Fruit fly (Drosophila melanogaster) whole organism, pupa: Measurements from ENCODE around the gene CG34125.

Source experiments
- CG10348 ChIP-seq: fragments of 200-800 bp; sonication (Bioruptor generic); IDR thresholded peaks from 2 replicates; pipeline ENCODE4 v1.3.6; 2022; ENCODE audit warnings: missing biosample characterization, missing genetic modification characterization
- CG12605 ChIP-seq: fragments of 200-800 bp; sonication (Bioruptor generic); IDR thresholded peaks from 2 replicates; pipeline ENCODE4 v1.3.6; 2022; ENCODE audit warnings: missing biosample characterization, missing genetic modification characterization
- CG13204 ChIP-seq: fragments of 200-800 bp; sonication (Bioruptor generic); optimal IDR thresholded peaks from 2 replicates; lab custom pipeline; 2018; ENCODE audit warnings: missing biosample characterization, mild to moderate bottlenecking, missing genetic modification characterization, moderate library complexity
- CG14655 ChIP-seq: fragments of 200-800 bp; sonication (Bioruptor generic); optimal IDR thresholded peaks from 3 replicates; lab custom pipeline; 2017; ENCODE audit warnings: mild to moderate bottlenecking, missing biosample characterization, missing genetic modification reagents, missing genetic modification characterization
- CG15710 ChIP-seq: fragments of 200-800 bp; sonication (Bioruptor generic); optimal IDR thresholded peaks from 2 replicates; lab custom pipeline; 2018; ENCODE audit warnings: missing biosample characterization, mild to moderate bottlenecking, missing genetic modification characterization, moderate library complexity
- CG17806 ChIP-seq: fragments of 200-800 bp; sonication (Bioruptor generic); optimal IDR thresholded peaks from 2 replicates; lab custom pipeline; 2018; ENCODE audit warnings: missing biosample characterization, mild to moderate bottlenecking, missing genetic modification characterization, moderate library complexity
- CG32121 ChIP-seq: fragments of 200-800 bp; sonication (Bioruptor generic); IDR thresholded peaks from 2 replicates; pipeline ENCODE4 v1.3.6; 2022; ENCODE audit warnings: missing biosample characterization, missing genetic modification characterization
- CG34367 ChIP-seq: fragments of 200-800 bp; sonication (Bioruptor generic); optimal IDR thresholded peaks from 2 replicates; lab custom pipeline; 2018; ENCODE audit warnings: missing biosample characterization, mild to moderate bottlenecking, missing genetic modification characterization
- CG4496 ChIP-seq: fragments of 200-800 bp; sonication (Bioruptor generic); IDR thresholded peaks from 3 replicates; pipeline ENCODE4 v1.3.6; 2022; ENCODE audit warnings: missing biosample characterization, missing genetic modification characterization
- CG8159 ChIP-seq: fragments of 200-800 bp; sonication (Bioruptor generic); optimal IDR thresholded peaks from 3 replicates; lab custom pipeline; 2018; ENCODE audit warnings: missing biosample characterization, mild to moderate bottlenecking, missing genetic modification characterization, moderate library complexity
- CG8301 ChIP-seq: fragments of 200-800 bp; sonication (Bioruptor generic); optimal IDR thresholded peaks from 2 replicates; lab custom pipeline; 2018; ENCODE audit warnings: missing biosample characterization, mild to moderate bottlenecking, missing genetic modification characterization
- CG9948 ChIP-seq: fragments of 200-800 bp; sonication (Bioruptor generic); optimal IDR thresholded peaks from 2 replicates; lab custom pipeline; 2018; ENCODE audit warnings: missing biosample characterization, mild to moderate bottlenecking, missing genetic modification characterization, moderate library complexity
- D1 ChIP-seq: fragments of 200-800 bp; sonication (Bioruptor generic); optimal IDR thresholded peaks from 2 replicates; lab custom pipeline; 2018; ENCODE audit warnings: missing biosample characterization, mild to moderate bottlenecking, missing genetic modification characterization, moderate library complexity
- EcR ChIP-seq: fragments of 200-800 bp; sonication (Bioruptor generic); optimal IDR thresholded peaks from 3 replicates; lab custom pipeline; 2019; ENCODE audit warnings: missing biosample characterization, missing genetic modification characterization, mild to moderate bottlenecking, moderate library complexity, missing genetic modification reagents
- Ets98B ChIP-seq: fragments of 200-800 bp; sonication (Bioruptor generic); IDR thresholded peaks from 2 replicates; pipeline ENCODE4 v1.3.6; 2022; ENCODE audit warnings: missing biosample characterization, missing genetic modification characterization
- Pif1A ChIP-seq: fragments of 200-800 bp; sonication (Bioruptor generic); optimal IDR thresholded peaks from 3 replicates; lab custom pipeline; 2016; ENCODE audit warnings: missing biosample characterization, missing genetic modification characterization
- Pif1B ChIP-seq: fragments of 200-800 bp; sonication (Bioruptor generic); optimal IDR thresholded peaks from 3 replicates; lab custom pipeline; 2016; ENCODE audit warnings: missing biosample characterization, missing genetic modification characterization
- Snoo ChIP-seq: fragments of 200-800 bp; sonication (Bioruptor generic); optimal IDR thresholded peaks from 3 replicates; lab custom pipeline; 2017; ENCODE audit warnings: missing biosample characterization, mild to moderate bottlenecking, missing genetic modification characterization, inconsistent platforms
- fd96Ca ChIP-seq: fragments of 200-800 bp; sonication (Bioruptor generic); IDR thresholded peaks from 3 replicates; pipeline ENCODE4 v1.3.6; 2022; ENCODE audit warnings: missing biosample characterization, missing genetic modification characterization
- gl ChIP-seq: fragments of 200-800 bp; sonication (Bioruptor generic); optimal IDR thresholded peaks from 2 replicates; lab custom pipeline; 2018; ENCODE audit warnings: missing biosample characterization, mild to moderate bottlenecking, missing genetic modification characterization
- rn ChIP-seq: fragments of 200-800 bp; sonication (Bioruptor generic); IDR thresholded peaks from 2 replicates; pipeline ENCODE4 v1.3.6; 2022; ENCODE audit warnings: missing biosample characterization, missing genetic modification characterization

CG34125 gene

dm6 chr2L:4936325-4936869, 29.1 kb upstream of the CG34125 start, which contains the start of gene hoe2:
hoe2 (minus strand) TSS chr2L:4936450.
- no peak for TF ChIP-seq CG13204 (GFP tag; lab: Kevin White, UChicago)
- TF ChIP-seq CG12605 (GFP tag; lab: Robert Waterston, UW), result peak; percentile 60; the same call in 1 of the 2 replicates
- no peak for TF ChIP-seq Pif1B

dm6 chr2L:4937060-4937459, 28.4 kb upstream of the CG34125 start, which contains the start of gene Sgs1:
Sgs1 (plus strand) TSS chr2L:4937409.
- no peak for TF ChIP-seq Ets98B (GFP tag; lab: Robert Waterston, UW)
- TF ChIP-seq CG14655 (GFP tag; lab: Kevin White, UChicago), result no peak
- no peak for TF ChIP-seq EcR
- TF ChIP-seq CG12605 (GFP tag; lab: Robert Waterston, UW), result no peak
- TF ChIP-seq Pif1B, result no peak
- TF ChIP-seq CG4496 (GFP tag; lab: Robert Waterston, UW), result no peak
- TF ChIP-seq D1 (tag; lab: Kevin White, UChicago), result no peak
- no peak for TF ChIP-seq CG15710
- TF ChIP-seq, all 21 proteins: peak for 0

dm6 chr2L:4942257-4942792, 23.1 kb upstream of the CG34125 start, which contains the start of gene synr:
synr (plus strand) TSS chr2L:4942742.
- TF ChIP-seq Ets98B (GFP tag; lab: Robert Waterston, UW) (no peak), CG9948 (tag; lab: Kevin White, UChicago) (no peak), CG8159 (tag; lab: Kevin White, UChicago) (peak; percentile 24), CG12605 (GFP tag; lab: Robert Waterston, UW) (no peak), CG8301 (tag; lab: Kevin White, UChicago) (no peak), Pif1A (GFP tag; lab: Kevin White, UChicago) (no peak)

dm6 chr2L:4945300-4945699, 20.2 kb upstream of the CG34125 start, which contains the start of the genes mRpL24 and betaggt-I:
mRpL24 (minus strand) TSS chr2L:4945361.
betaggt-I (plus strand) TSS chr2L:4945579.
- TF ChIP-seq Pif1A (GFP tag; lab: Kevin White, UChicago) (peak; percentile 93), CG9948 (tag; lab: Kevin White, UChicago) (peak; percentile 95), Snoo (tag; lab: Kevin White, UChicago) (peak; percentile 96), CG8301 (tag; lab: Kevin White, UChicago) (peak; percentile 97), CG34367 (tag; lab: Kevin White, UChicago) (peak; percentile 97), CG8159 (tag; lab: Kevin White, UChicago) (peak; percentile 97), D1 (tag; lab: Kevin White, UChicago) (peak; percentile 90), CG12605 (GFP tag; lab: Robert Waterston, UW) (peak; percentile 98), CG10348 (GFP tag; lab: Robert Waterston, UW) (peak; percentile 90), Pif1B (peak; percentile 91), Ets98B (GFP tag; lab: Robert Waterston, UW) (peak; percentile 97), fd96Ca (GFP tag; lab: Robert Waterston, UW) (peak; percentile 93), rn (peak; percentile 97), CG13204 (GFP tag; lab: Kevin White, UChicago) (no peak), gl (tag; lab: Kevin White, UChicago) (peak; percentile 89), CG17806 (peak; percentile 97), CG15710 (peak; percentile 99), CG14655 (GFP tag; lab: Kevin White, UChicago) (peak; percentile 98), CG4496 (GFP tag; lab: Robert Waterston, UW) (peak; percentile 99), CG32121 (GFP tag; lab: Robert Waterston, UW) (peak; percentile 97), EcR (no peak)

DNA sequence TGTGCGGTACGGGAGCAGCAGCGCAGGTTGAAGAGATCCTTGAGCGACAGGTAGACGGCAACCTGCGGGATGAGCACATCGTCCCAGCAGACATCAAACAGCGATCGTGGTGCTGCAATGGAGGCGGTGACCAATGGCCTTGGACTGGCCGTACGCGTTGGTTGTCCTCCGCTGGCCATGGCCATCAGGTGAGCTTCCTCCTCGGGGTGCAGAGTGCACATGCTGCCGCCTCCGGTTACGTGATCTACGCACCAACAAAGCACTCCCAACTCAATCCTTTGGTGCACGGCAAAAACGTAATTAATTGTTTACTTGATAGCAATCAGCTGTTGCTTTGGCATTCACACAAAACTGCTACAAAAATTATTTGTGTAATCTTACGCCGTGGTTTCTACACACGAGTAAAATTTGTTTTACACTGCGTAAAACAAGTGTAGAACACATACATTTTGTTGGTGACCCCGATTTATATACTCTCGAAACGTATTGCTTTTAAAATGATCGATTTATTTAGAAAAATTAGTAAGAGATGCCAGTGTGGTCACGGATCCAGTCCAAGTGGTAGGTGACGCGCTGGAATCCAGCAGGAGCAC, 15.9 kb upstream of the CG34125 start, which contains the start of gene jet:
jet (minus strand) TSS at position 332 of the 593 bp plus-strand sequence.
- TF ChIP-seq rn (no peak), CG12605 (GFP tag; lab: Robert Waterston, UW) (no peak), Pif1A (GFP tag; lab: Kevin White, UChicago) (no peak), CG4496 (GFP tag; lab: Robert Waterston, UW) (no peak), fd96Ca (GFP tag; lab: Robert Waterston, UW) (no peak), CG10348 (GFP tag; lab: Robert Waterston, UW) (no peak), CG15710 (no peak), Pif1B (no peak), CG32121 (GFP tag; lab: Robert Waterston, UW) (no peak), CG8301 (tag; lab: Kevin White, UChicago) (no peak), CG13204 (GFP tag; lab: Kevin White, UChicago) (no peak), CG14655 (GFP tag; lab: Kevin White, UChicago) (no peak), Snoo (tag; lab: Kevin White, UChicago) (no peak), D1 (tag; lab: Kevin White, UChicago) (no peak), EcR (no peak), CG8159 (tag; lab: Kevin White, UChicago) (no peak), CG9948 (tag; lab: Kevin White, UChicago) (no peak), Ets98B (GFP tag; lab: Robert Waterston, UW) (no peak), gl (tag; lab: Kevin White, UChicago) (no peak)
